Fruit fly (Drosophila melanogaster) whole organism, prepupa: Measurements from ENCODE around the gene CG1492.

Experiments used
- Blimp-1 ChIP-seq: fragments of 200-800 bp; sonication (Bioruptor generic); optimal IDR thresholded peaks from 3 replicates; lab custom pipeline; 2017; ENCODE audit warnings: missing biosample characterization, missing genetic modification characterization, mild to moderate bottlenecking, moderate library complexity, missing genetic modification reagents
- CG10631 ChIP-seq: fragments of 200-800 bp; sonication (Bioruptor generic); optimal IDR thresholded peaks from 2 replicates; lab custom pipeline; 2016; ENCODE audit warnings: missing biosample characterization, missing genetic modification characterization
- CG10669 ChIP-seq: fragments of 200-800 bp; sonication (Bioruptor generic); optimal IDR thresholded peaks from 3 replicates; lab custom pipeline; 2018; ENCODE audit warnings: missing biosample characterization, mild to moderate bottlenecking, missing genetic modification characterization, moderate library complexity
- CG11294 ChIP-seq: fragments of 200-800 bp; sonication (Bioruptor generic); IDR thresholded peaks from 2 replicates; pipeline ENCODE4 v1.3.6; 2022; ENCODE audit warnings: missing biosample characterization, missing genetic modification characterization
- CG11762 ChIP-seq: fragments of 200-800 bp; sonication (Bioruptor generic); optimal IDR thresholded peaks from 3 replicates; lab custom pipeline; 2016; ENCODE audit warnings: missing biosample characterization, missing genetic modification characterization; ENCODE audit not compliant: insufficient read depth
- CG11902 ChIP-seq: fragments of 200-800 bp; sonication (Bioruptor generic); optimal IDR thresholded peaks from 3 replicates; lab custom pipeline; 2016; ENCODE audit warnings: missing biosample characterization, missing genetic modification characterization
- CG15336 ChIP-seq: fragments of 200-800 bp; sonication (Bioruptor generic); IDR thresholded peaks from 2 replicates; pipeline ENCODE4 v1.3.6; 2022; ENCODE audit warnings: missing biosample characterization, missing genetic modification characterization
- CG31627 ChIP-seq: fragments of 200-800 bp; sonication (Bioruptor generic); optimal IDR thresholded peaks from 3 replicates; lab custom pipeline; 2016; ENCODE audit warnings: missing biosample characterization, missing genetic modification characterization
- CG32006 ChIP-seq: fragments of 200-800 bp; sonication (Bioruptor generic); optimal IDR thresholded peaks from 3 replicates; lab custom pipeline; 2017; ENCODE audit warnings: missing biosample characterization, mild to moderate bottlenecking, missing genetic modification characterization
- CG4318 ChIP-seq: fragments of 200-800 bp; sonication (Bioruptor generic); optimal IDR thresholded peaks from 3 replicates; lab custom pipeline; 2017; ENCODE audit warnings: missing biosample characterization, mild to moderate bottlenecking, missing genetic modification characterization
- CG6163 ChIP-seq: fragments of 200-800 bp; sonication (Bioruptor generic); IDR thresholded peaks from 3 replicates; pipeline ENCODE4 v1.3.6; 2022; ENCODE audit warnings: missing biosample characterization, missing genetic modification characterization
- CG6276 ChIP-seq: fragments of 200-800 bp; sonication (Bioruptor generic); optimal IDR thresholded peaks from 2 replicates; lab custom pipeline; 2017; ENCODE audit warnings: missing biosample characterization, mild to moderate bottlenecking, missing genetic modification characterization
- CG6808 ChIP-seq: fragments of 200-800 bp; sonication (Bioruptor generic); optimal IDR thresholded peaks from 3 replicates; lab custom pipeline; 2017; ENCODE audit warnings: missing biosample characterization, missing genetic modification characterization, mild to moderate bottlenecking, moderate library complexity, missing genetic modification reagents
- CG6854 ChIP-seq: fragments of 200-800 bp; sonication (Bioruptor generic); optimal IDR thresholded peaks from 2 replicates; lab custom pipeline; 2017; ENCODE audit warnings: missing biosample characterization, mild to moderate bottlenecking, missing genetic modification characterization
- CG8119 ChIP-seq: fragments of 200-800 bp; sonication (Bioruptor generic); IDR thresholded peaks from 3 replicates; pipeline ENCODE4 v1.3.6; 2022; ENCODE audit warnings: missing biosample characterization, missing genetic modification characterization
- CG8319 ChIP-seq: fragments of 200-800 bp; sonication (Bioruptor generic); optimal IDR thresholded peaks from 3 replicates; lab custom pipeline; 2016; ENCODE audit warnings: missing biosample characterization, missing genetic modification characterization
- CG8632 ChIP-seq: fragments of 200-800 bp; sonication (Bioruptor generic); optimal IDR thresholded peaks from 3 replicates; lab custom pipeline; 2016; ENCODE audit warnings: missing biosample characterization, missing genetic modification characterization
- CG9139 ChIP-seq: fragments of 200-800 bp; sonication (Bioruptor generic); optimal IDR thresholded peaks from 3 replicates; lab custom pipeline; 2017; ENCODE audit warnings: missing biosample characterization, mild to moderate bottlenecking, missing genetic modification characterization
- Eip78C ChIP-seq: fragments of 200-800 bp; sonication (Bioruptor generic); peaks from one replicate; lab custom pipeline; 2016; ENCODE audit warnings: missing biosample characterization, missing genetic modification characterization
- Eip93F ChIP-seq: fragments of 200-800 bp; sonication (Bioruptor generic); optimal IDR thresholded peaks from 2 replicates; lab custom pipeline; 2016; ENCODE audit warnings: missing biosample characterization, mild to moderate bottlenecking, missing genetic modification characterization
- Ets21C ChIP-seq: fragments of 200-800 bp; sonication (Bioruptor generic); optimal IDR thresholded peaks from 3 replicates; lab custom pipeline; 2016; ENCODE audit warnings: missing biosample characterization, missing genetic modification characterization
- Ets96B ChIP-seq: fragments of 200-800 bp; optimal IDR thresholded peaks from 2 replicates; lab custom pipeline; 2019; ENCODE audit warnings: missing biosample characterization, mild to moderate bottlenecking, missing genetic modification characterization, moderate library complexity
- Gug ChIP-seq: fragments of 200-800 bp; sonication (Bioruptor generic); IDR thresholded peaks from 2 replicates; pipeline ENCODE4 v1.3.6; 2022; ENCODE audit warnings: missing biosample characterization, missing genetic modification characterization
- Hr4 ChIP-seq: fragments of 200-800 bp; sonication (Bioruptor generic); optimal IDR thresholded peaks from 3 replicates; lab custom pipeline; 2016; ENCODE audit warnings: missing biosample characterization, missing genetic modification characterization
- Lpt ChIP-seq: fragments of 200-800 bp; sonication (Bioruptor generic); optimal IDR thresholded peaks from 3 replicates; lab custom pipeline; 2016; ENCODE audit warnings: missing biosample characterization, missing genetic modification characterization
- Met ChIP-seq: fragments of 200-800 bp; sonication (Bioruptor generic); optimal IDR thresholded peaks from 3 replicates; lab custom pipeline; 2016; ENCODE audit warnings: missing biosample characterization, missing genetic modification characterization
- OdsH ChIP-seq: fragments of 200-800 bp; sonication (Bioruptor generic); optimal IDR thresholded peaks from 3 replicates; lab custom pipeline; 2016; ENCODE audit warnings: missing biosample characterization, missing genetic modification characterization
- Smox ChIP-seq: fragments of 200-800 bp; sonication (Bioruptor generic); optimal IDR thresholded peaks from 3 replicates; lab custom pipeline; 2016; ENCODE audit warnings: missing biosample characterization, missing genetic modification characterization
- achi ChIP-seq: fragments of 200-800 bp; sonication (Bioruptor generic); optimal IDR thresholded peaks from 3 replicates; lab custom pipeline; 2016; ENCODE audit warnings: missing biosample characterization, missing genetic modification characterization
- cyc ChIP-seq: fragments of 200-800 bp; sonication (Bioruptor generic); optimal IDR thresholded peaks from 3 replicates; lab custom pipeline; 2016; ENCODE audit warnings: missing biosample characterization, missing genetic modification characterization
- dac ChIP-seq: fragments of 200-800 bp; sonication (Bioruptor generic); optimal IDR thresholded peaks from 2 replicates; lab custom pipeline; 2017; ENCODE audit warnings: missing biosample characterization, mild to moderate bottlenecking, missing genetic modification characterization
- dsx ChIP-seq: fragments of 200-800 bp; optimal IDR thresholded peaks from 3 replicates; lab custom pipeline; 2019; ENCODE audit warnings: missing biosample characterization, mild to moderate bottlenecking, missing genetic modification characterization, moderate library complexity; ENCODE audit not compliant: poor library complexity, severe bottlenecking
- eg ChIP-seq: fragments of 200-800 bp; sonication (Bioruptor generic); IDR thresholded peaks from 3 replicates; pipeline ENCODE4 v1.3.6; 2022; ENCODE audit warnings: missing biosample characterization, missing genetic modification characterization
- fd59A ChIP-seq: fragments of 200-800 bp; sonication (Bioruptor generic); optimal IDR thresholded peaks from 2 replicates; lab custom pipeline; 2017; ENCODE audit warnings: missing biosample characterization, mild to moderate bottlenecking, missing genetic modification characterization, missing genetic modification reagents
- lz ChIP-seq: fragments of 200-800 bp; sonication (Bioruptor generic); optimal IDR thresholded peaks from 3 replicates; lab custom pipeline; 2016; ENCODE audit warnings: missing biosample characterization, missing genetic modification characterization
- net ChIP-seq: fragments of 200-800 bp; sonication (Bioruptor generic); optimal IDR thresholded peaks from 3 replicates; lab custom pipeline; 2016; ENCODE audit warnings: missing biosample characterization, missing genetic modification characterization
- pdm3 ChIP-seq: fragments of 200-800 bp; sonication (Bioruptor generic); optimal IDR thresholded peaks from 3 replicates; lab custom pipeline; 2016; ENCODE audit warnings: missing biosample characterization, missing genetic modification characterization
- salr ChIP-seq, 2 experiments: fragments of 200-800 bp; sonication (Bioruptor generic); optimal IDR thresholded peaks; 3 replicates each; lab custom pipeline; 2016 to 2018; ENCODE audit warnings: missing biosample characterization in 2 of 2, missing genetic modification characterization in 2 of 2, mild to moderate bottlenecking in 1 of 2
- ss ChIP-seq, 2 experiments: fragments of 200-800 bp; sonication (Bioruptor generic); optimal IDR thresholded peaks; 2 replicates in 1 of 2; 3 replicates in 1 of 2; lab custom pipeline; 2017 to 2018; ENCODE audit warnings: mild to moderate bottlenecking in 2 of 2, missing biosample characterization in 2 of 2, missing genetic modification characterization in 2 of 2, moderate library complexity in 1 of 2
- svp ChIP-seq: fragments of 200-800 bp; sonication (Bioruptor generic); peaks from one replicate; lab custom pipeline; 2016; ENCODE audit warnings: missing biosample characterization, missing genetic modification characterization
- topi ChIP-seq: fragments of 200-800 bp; sonication (Bioruptor generic); optimal IDR thresholded peaks from 3 replicates; lab custom pipeline; 2016; ENCODE audit warnings: missing biosample characterization, missing genetic modification characterization
- vri ChIP-seq: fragments of 200-800 bp; sonication (Bioruptor generic); optimal IDR thresholded peaks from 3 replicates; lab custom pipeline; 2016; ENCODE audit warnings: missing biosample characterization, mild to moderate bottlenecking, missing genetic modification characterization

Gene CG1492

dm6 chrX:12003437-12004394, 8.3 kb downstream of the CG1492 start, which contains the start of gene fw (continued):
- TF ChIP-seq Blimp-1 (GFP tag; lab: Kevin White, UChicago) = no peak
- no peak for TF ChIP-seq CG6854 (GFP tag; lab: Kevin White, UChicago)
- peak; percentile 73 for TF ChIP-seq cyc (GFP tag; lab: Kevin White, UChicago)
- no peak for TF ChIP-seq OdsH
- TF ChIP-seq dac (GFP tag; lab: Kevin White, UChicago) = peak; percentile 76
- TF ChIP-seq CG32006 (GFP tag; lab: Kevin White, UChicago) = no peak
- TF ChIP-seq Smox (GFP tag; lab: Kevin White, UChicago) = peak; percentile 75
- peak; percentile 77 for TF ChIP-seq CG6276 (GFP tag; lab: Kevin White, UChicago)
- TF ChIP-seq Hr4 (GFP tag; lab: Kevin White, UChicago) = peak; percentile 87
- TF ChIP-seq CG8319 (GFP tag; lab: Kevin White, UChicago) = peak; percentile 62
- peak; percentile 81 for TF ChIP-seq CG6163 (GFP tag; lab: Robert Waterston, UW)
- TF ChIP-seq lz (GFP tag; lab: Kevin White, UChicago) = peak; percentile 82
- peak; percentile 92 for TF ChIP-seq svp (GFP tag; lab: Kevin White, UChicago)
- TF ChIP-seq vri (GFP tag; lab: Kevin White, UChicago) = peak; percentile 82
- TF ChIP-seq CG11294 = no peak
- TF ChIP-seq salr (GFP tag; optimal IDR thresholded peaks at IDR 0.05; lab: Kevin White, UChicago) = peak in 1 of 2 experiments; percentile 59
- no peak for TF ChIP-seq CG8632 (GFP tag; lab: Kevin White, UChicago)
- TF ChIP-seq pdm3 = peak; percentile 82
- peak; percentile 78 for TF ChIP-seq CG10631
- peak; percentile 90 for TF ChIP-seq Eip78C

dm6 chrX:12001005-12001404, 11.0 kb downstream of the CG1492 start:
- TF ChIP-seq Blimp-1 (GFP tag; lab: Kevin White, UChicago) = peak; percentile 85
- TF ChIP-seq dsx (GFP tag; lab: Kevin White, UChicago) = no peak

dm6 chrX:11999974-12000618, 11.9 kb downstream of the CG1492 start:
- peak; percentile 64 for TF ChIP-seq topi (GFP tag; lab: Kevin White, UChicago)
- TF ChIP-seq ss (GFP tag; optimal IDR thresholded peaks at IDR 0.05; lab: Kevin White, UChicago) = peak; percentile 3 to 74
- peak; percentile 23 for TF ChIP-seq Ets21C
- peak; percentile 55 for TF ChIP-seq CG11762 (GFP tag; lab: Kevin White, UChicago)
- TF ChIP-seq pdm3 = peak; percentile 61
- TF ChIP-seq CG9139 (GFP tag; lab: Kevin White, UChicago) = no peak
- no peak for TF ChIP-seq Eip93F (GFP tag; lab: Kevin White, UChicago)
- no peak for TF ChIP-seq Blimp-1 (GFP tag; lab: Kevin White, UChicago)
- TF ChIP-seq CG10669 (GFP tag; lab: Kevin White, UChicago) = peak; percentile 57
- peak; percentile 40; the same call in 2 of the 3 replicates for TF ChIP-seq CG8119 (GFP tag; lab: Robert Waterston, UW)
- TF ChIP-seq eg (GFP tag; lab: Robert Waterston, UW) = peak; percentile 62; the same call in 2 of the 3 replicates
- TF ChIP-seq Lpt (GFP tag; lab: Kevin White, UChicago) = no peak
- peak in 1 of 2 experiments; percentile 29 for TF ChIP-seq salr (GFP tag; optimal IDR thresholded peaks at IDR 0.05; lab: Kevin White, UChicago)
- peak; percentile 57 for TF ChIP-seq achi
- TF ChIP-seq CG4318 (GFP tag; lab: Kevin White, UChicago) = peak; percentile 29
- peak; percentile 65 for TF ChIP-seq net (GFP tag; lab: Kevin White, UChicago)
- TF ChIP-seq dsx (GFP tag; lab: Kevin White, UChicago) = peak; percentile 56
- peak; percentile 44 for TF ChIP-seq Smox (GFP tag; lab: Kevin White, UChicago)
- peak; percentile 25 for TF ChIP-seq CG11902 (GFP tag; lab: Kevin White, UChicago)
- peak; percentile 71 for TF ChIP-seq svp (GFP tag; lab: Kevin White, UChicago)
- no peak for TF ChIP-seq CG11294
- TF ChIP-seq CG15336 (GFP tag; lab: Robert Waterston, UW) = peak; percentile 46
- peak; percentile 48 for TF ChIP-seq fd59A (GFP tag; lab: Kevin White, UChicago)
- TF ChIP-seq OdsH = peak; percentile 66
- TF ChIP-seq CG31627 (GFP tag; lab: Kevin White, UChicago) = peak; percentile 38
- TF ChIP-seq Gug (GFP tag; lab: Robert Waterston, UW) = no peak
- peak; percentile 25 for TF ChIP-seq vri (GFP tag; lab: Kevin White, UChicago)
- peak; percentile 69; the same call in 2 of the 3 replicates for TF ChIP-seq CG6163 (GFP tag; lab: Robert Waterston, UW)
- TF ChIP-seq lz (GFP tag; lab: Kevin White, UChicago) = peak; percentile 44
- TF ChIP-seq Met (GFP tag; lab: Kevin White, UChicago) = peak; percentile 67
- peak; percentile 15 for TF ChIP-seq CG6808 (GFP tag; lab: Kevin White, UChicago)
- TF ChIP-seq Ets96B (tag; lab: Kevin White, UChicago) = peak; percentile 63
- peak; percentile 37 for TF ChIP-seq CG6276 (GFP tag; lab: Kevin White, UChicago)
